Worm (Caenorhabditis elegans) whole organism, young adult: Measurements from ENCODE around the gene C14B9.3.

Experiments used
- F23B12.7 ChIP-seq: sonication (generic microtip); optimal IDR thresholded peaks from 2 replicates; lab custom pipeline; 2017; ENCODE audit warnings: missing genetic modification characterization, mild to moderate bottlenecking, missing compliant biosample characterization, antibody characterized with exemption, moderate library complexity; ENCODE audit not compliant: insufficient read depth
- ama-1 ChIP-seq, 3 experiments: fragments of 150-350 bp in 1 of 3; sonication (generic microtip) in 2 of 3; optimal IDR thresholded peaks; 2 replicates each; lab custom pipeline; 2014 to 2018; ENCODE audit warnings: missing biosample characterization in 2 of 3, missing genetic modification characterization in 2 of 3, missing genetic modification reagents in 2 of 3
- aptf-2 ChIP-seq: fragments of 200-800 bp; sonication (Bioruptor generic); conservative IDR thresholded peaks from 2 replicates; pipeline ENCODE4 v1.3.6; 2022; ENCODE audit warnings: missing genetic modification reagents, missing genetic modification characterization, missing compliant biosample characterization
- dpl-1 ChIP-seq: fragments of 150-350 bp; optimal IDR thresholded peaks from 2 replicates; lab custom pipeline; 2014; ENCODE audit warnings: missing biosample characterization, missing genetic modification reagents, missing genetic modification characterization
- nfya-1 ChIP-seq: sonication (generic microtip); optimal IDR thresholded peaks from 2 replicates; lab custom pipeline; 2017; ENCODE audit warnings: antibody characterized with exemption, missing compliant biosample characterization, missing genetic modification characterization, borderline replicate concordance; ENCODE audit not compliant: insufficient read depth
- nhr-90 ChIP-seq: sonication (generic microtip); optimal IDR thresholded peaks from 2 replicates; lab custom pipeline; 2016; ENCODE audit warnings: missing genotype, mild to moderate bottlenecking, missing genetic modification characterization, missing compliant biosample characterization
- rcor-1 ChIP-seq: fragments of 200-800 bp; sonication (Bioruptor generic); IDR thresholded peaks from 2 replicates; pipeline ENCODE4 v1.3.6; 2022; ENCODE audit warnings: missing genetic modification reagents, missing genetic modification characterization, missing compliant biosample characterization
- snpc-4 ChIP-seq, 5 experiments: fragments of 150-350 bp in 1 of 5; sonication (generic microtip) in 4 of 5; optimal IDR thresholded peaks; 2 replicates each; lab custom pipeline; 2014 to 2018; ENCODE audit warnings: missing genetic modification characterization in 5 of 5, missing biosample characterization in 3 of 5, antibody characterized with exemption in 2 of 5, mild to moderate bottlenecking in 2 of 5, missing compliant biosample characterization in 2 of 5, missing genotype in 2 of 5, moderate library complexity in 2 of 5, missing genetic modification reagents in 1 of 5
- somi-1 ChIP-seq: fragments of 200-800 bp; sonication (Bioruptor generic); optimal IDR thresholded peaks from 2 replicates; lab custom pipeline; 2018; ENCODE audit warnings: mild to moderate bottlenecking, missing genetic modification characterization, missing compliant biosample characterization
- unc-130 ChIP-seq: sonication (generic microtip); optimal IDR thresholded peaks from 2 replicates; lab custom pipeline; 2016; ENCODE audit warnings: missing genetic modification reagents, missing genetic modification characterization, missing compliant biosample characterization

- no peak for TF ChIP-seq nhr-90
- no peak for TF ChIP-seq ama-1 (optimal IDR thresholded peaks at IDR 0.05; lab: Kevin White, UChicago)
- TF ChIP-seq ama-1 (GFP tag; optimal IDR thresholded peaks at IDR 0.05; lab: Kevin White, UChicago): no peak
- TF ChIP-seq aptf-2: no peak
- no peak for TF ChIP-seq rcor-1 (GFP tag; lab: Robert Waterston, UW)
- no peak for TF ChIP-seq nfya-1 (tag; lab: Kevin White, UChicago)
- no peak for TF ChIP-seq snpc-4 (GFP tag; optimal IDR thresholded peaks at IDR 0.05; lab: Kevin White, UChicago)
- TF ChIP-seq snpc-4 (tag; optimal IDR thresholded peaks at IDR 0.05; lab: Kevin White, UChicago): no peak
- no peak for TF ChIP-seq dpl-1 (GFP tag; lab: Kevin White, UChicago)
- TF ChIP-seq F23B12.7 (tag; lab: Kevin White, UChicago): no peak
- no peak for TF ChIP-seq somi-1
- no peak for TF ChIP-seq unc-130 (GFP tag; lab: Kevin White, UChicago)
Observed at ce11 chrIII:8085355-8085754, 23.2 kb upstream of the C14B9.3 start, which contains the start of the genes K06H7.7 and grp-1.
